Fruit fly (Drosophila melanogaster) whole organism, embryonic: ENCODE measurements around the gene CG33172.

Source experiments
- B-H1 ChIP-seq: fragments of 200-800 bp; sonication (Bioruptor generic); IDR thresholded peaks from 3 replicates; pipeline ENCODE4 v1.3.6; 2022; ENCODE audit warnings: missing biosample characterization, missing genetic modification characterization
- CG1024 ChIP-seq: fragments of 200-800 bp; sonication (Bioruptor generic); IDR thresholded peaks from 2 replicates; pipeline ENCODE4 v1.3.6; 2022; ENCODE audit warnings: missing biosample characterization, missing genetic modification characterization
- CG10267 ChIP-seq: fragments of 200-800 bp; sonication (Bioruptor generic); optimal IDR thresholded peaks from 2 replicates; lab custom pipeline; 2018; ENCODE audit warnings: missing biosample characterization, mild to moderate bottlenecking, missing genetic modification characterization, moderate library complexity
- CG10462 ChIP-seq: fragments of 200-800 bp; sonication (Bioruptor generic); optimal IDR thresholded peaks from 2 replicates; lab custom pipeline; 2016; ENCODE audit warnings: missing biosample characterization, missing genetic modification characterization
- CG11504 ChIP-seq: fragments of 200-800 bp; sonication (Bioruptor generic); optimal IDR thresholded peaks from 3 replicates; lab custom pipeline; 2019; ENCODE audit warnings: missing biosample characterization, mild to moderate bottlenecking, missing genetic modification characterization, moderate library complexity
- CG12071 ChIP-seq: fragments of 200-800 bp; sonication (Bioruptor generic); optimal IDR thresholded peaks from 3 replicates; lab custom pipeline; 2018; ENCODE audit warnings: missing biosample characterization, mild to moderate bottlenecking, missing genetic modification characterization
- CG14710 ChIP-seq: fragments of 200-800 bp; sonication (Bioruptor generic); optimal IDR thresholded peaks from 3 replicates; lab custom pipeline; 2019; ENCODE audit warnings: missing biosample characterization, mild to moderate bottlenecking, missing genetic modification characterization, moderate library complexity
- CG15073 ChIP-seq: fragments of 200-800 bp; sonication (Bioruptor generic); optimal IDR thresholded peaks from 2 replicates; lab custom pipeline; 2016; ENCODE audit warnings: missing biosample characterization, missing genetic modification characterization
- CG18011 ChIP-seq: fragments of 200-800 bp; sonication (Bioruptor generic); optimal IDR thresholded peaks from 2 replicates; lab custom pipeline; 2017; ENCODE audit warnings: missing biosample characterization, missing genetic modification characterization, mild to moderate bottlenecking, moderate library complexity, missing genotype
- CG18476 ChIP-seq: fragments of 200-800 bp; sonication (Bioruptor generic); optimal IDR thresholded peaks from 2 replicates; lab custom pipeline; 2016; ENCODE audit warnings: missing biosample characterization, mild to moderate bottlenecking, missing genetic modification characterization
- CG18764 ChIP-seq: fragments of 200-800 bp; sonication (Bioruptor generic); optimal IDR thresholded peaks from 3 replicates; lab custom pipeline; 2016; ENCODE audit warnings: missing biosample characterization, missing genetic modification characterization
- CG30403 ChIP-seq: fragments of 200-800 bp; sonication (Bioruptor generic); optimal IDR thresholded peaks from 3 replicates; lab custom pipeline; 2016; ENCODE audit warnings: missing biosample characterization, missing genetic modification characterization
- CG3995 ChIP-seq: fragments of 200-800 bp; sonication (Bioruptor generic); optimal IDR thresholded peaks from 3 replicates; lab custom pipeline; 2016; ENCODE audit warnings: missing biosample characterization, missing genetic modification characterization
- CG4617 ChIP-seq: fragments of 200-800 bp; sonication (Bioruptor generic); optimal IDR thresholded peaks from 3 replicates; lab custom pipeline; 2016; ENCODE audit warnings: missing biosample characterization, missing genetic modification characterization, borderline replicate concordance
- CG4820 ChIP-seq: fragments of 200-800 bp; sonication (Bioruptor generic); optimal IDR thresholded peaks from 3 replicates; lab custom pipeline; 2016; ENCODE audit warnings: missing biosample characterization, missing genetic modification characterization
- CG6654 ChIP-seq: fragments of 200-800 bp; sonication (Bioruptor generic); optimal IDR thresholded peaks from 2 replicates; lab custom pipeline; 2017; ENCODE audit warnings: missing biosample characterization, mild to moderate bottlenecking, missing genetic modification characterization
- CG7556 ChIP-seq: fragments of 200-800 bp; sonication (Bioruptor generic); optimal IDR thresholded peaks from 2 replicates; lab custom pipeline; 2017; ENCODE audit warnings: missing biosample characterization, mild to moderate bottlenecking, missing genetic modification characterization
- CG8089 ChIP-seq: fragments of 200-800 bp; sonication (Bioruptor generic); optimal IDR thresholded peaks from 3 replicates; lab custom pipeline; 2016; ENCODE audit warnings: missing biosample characterization, missing genetic modification characterization
- CG8281 ChIP-seq: fragments of 200-800 bp; sonication (Bioruptor generic); optimal IDR thresholded peaks from 2 replicates; lab custom pipeline; 2018; ENCODE audit warnings: missing biosample characterization, mild to moderate bottlenecking, missing genetic modification characterization, moderate library complexity
- CG8359 ChIP-seq: fragments of 200-800 bp; sonication (Bioruptor generic); optimal IDR thresholded peaks from 2 replicates; lab custom pipeline; 2017; ENCODE audit warnings: missing biosample characterization, mild to moderate bottlenecking, missing genetic modification characterization, borderline replicate concordance
- Doc3 ChIP-seq: fragments of 200-800 bp; sonication (Bioruptor generic); IDR thresholded peaks from 3 replicates; pipeline ENCODE4 v1.3.6; 2022; ENCODE audit warnings: missing biosample characterization, missing genetic modification characterization; ENCODE audit not compliant: partially characterized antibody
- Elba2 ChIP-seq: fragments of 200-800 bp; sonication (Bioruptor generic); optimal IDR thresholded peaks from 3 replicates; lab custom pipeline; 2016; ENCODE audit warnings: missing biosample characterization, missing genetic modification characterization
- HLH4C ChIP-seq: fragments of 200-800 bp; sonication (Bioruptor generic); IDR thresholded peaks from 3 replicates; pipeline ENCODE4 v1.3.6; 2022; ENCODE audit warnings: missing biosample characterization, missing genetic modification characterization; ENCODE audit not compliant: partially characterized antibody
- Hr51 ChIP-seq, 2 experiments: fragments of 200-800 bp; sonication (Bioruptor generic); optimal IDR thresholded peaks; 2 replicates in 1 of 2; 3 replicates in 1 of 2; lab custom pipeline; 2016 to 2018; ENCODE audit warnings: missing biosample characterization in 2 of 2, missing genetic modification characterization in 2 of 2, mild to moderate bottlenecking in 1 of 2, moderate library complexity in 1 of 2
- Lpt ChIP-seq: fragments of >200 bp; optimal IDR thresholded peaks from 2 replicates; lab custom pipeline; 2018; ENCODE audit warnings: missing biosample characterization, missing genetic modification characterization
- Mrtf ChIP-seq: fragments of 200-800 bp; sonication (Bioruptor generic); IDR thresholded peaks from 3 replicates; pipeline ENCODE4 v1.3.6; 2022; ENCODE audit warnings: missing biosample characterization, missing genetic modification characterization
- Myb ChIP-seq: fragments of 200-800 bp; sonication (Bioruptor generic); optimal IDR thresholded peaks from 2 replicates; lab custom pipeline; 2016; ENCODE audit warnings: missing biosample characterization, missing genetic modification characterization
- PHDP ChIP-seq: fragments of 200-800 bp; sonication (Bioruptor generic); optimal IDR thresholded peaks from 3 replicates; lab custom pipeline; 2018; ENCODE audit warnings: missing biosample characterization, mild to moderate bottlenecking, missing genetic modification characterization, moderate library complexity
- Poxn ChIP-seq: fragments of 200-800 bp; sonication (Bioruptor generic); IDR thresholded peaks from 2 replicates; pipeline ENCODE4 v1.3.6; 2022; ENCODE audit warnings: missing biosample characterization, missing genetic modification characterization
- Sry-β ChIP-seq: fragments of 200-800 bp; sonication (Bioruptor generic); optimal IDR thresholded peaks from 2 replicates; lab custom pipeline; 2018; ENCODE audit warnings: missing biosample characterization, mild to moderate bottlenecking, missing genetic modification characterization, moderate library complexity
- TFAM ChIP-seq: fragments of 200-800 bp; sonication (Bioruptor generic); optimal IDR thresholded peaks from 2 replicates; lab custom pipeline; 2017; ENCODE audit warnings: missing biosample characterization, missing genetic modification characterization, inconsistent platforms
- Trl ChIP-seq, 3 experiments: fragments of >200 bp in 2 of 3; fragments of 200-800 bp in 1 of 3; sonication (Bioruptor generic) in 1 of 3; optimal IDR thresholded peaks; 2 replicates in 1 of 3; 3 replicates in 2 of 3; lab custom pipeline; 2016 to 2017; ENCODE audit warnings: missing biosample characterization in 1 of 3, missing genetic modification characterization in 1 of 3
- bcd ChIP-seq: fragments of 200-800 bp; sonication (Bioruptor generic); optimal IDR thresholded peaks from 2 replicates; lab custom pipeline; 2017; ENCODE audit warnings: missing biosample characterization, mild to moderate bottlenecking, missing genetic modification characterization
- btn ChIP-seq: fragments of 200-800 bp; sonication (Bioruptor generic); optimal IDR thresholded peaks from 2 replicates; lab custom pipeline; 2016; ENCODE audit warnings: missing biosample characterization, missing genetic modification characterization
- chinmo ChIP-seq: fragments of 200-800 bp; sonication (Bioruptor generic); IDR thresholded peaks from 4 replicates; pipeline ENCODE4 v1.3.6; 2022; ENCODE audit warnings: missing biosample characterization, missing genetic modification characterization; ENCODE audit not compliant: partially characterized antibody
- dimm ChIP-seq: fragments of 200-800 bp; sonication (Bioruptor generic); IDR thresholded peaks from 2 replicates; pipeline ENCODE4 v1.3.6; 2022; ENCODE audit warnings: missing biosample characterization, missing genetic modification characterization
- fd102C ChIP-seq: fragments of 200-800 bp; sonication (Bioruptor generic); optimal IDR thresholded peaks from 2 replicates; lab custom pipeline; 2018; ENCODE audit warnings: missing biosample characterization, mild to moderate bottlenecking, missing genetic modification characterization, moderate library complexity
- gcm2 ChIP-seq: fragments of 200-800 bp; sonication (Bioruptor generic); optimal IDR thresholded peaks from 2 replicates; lab custom pipeline; 2016; ENCODE audit warnings: missing biosample characterization, missing genetic modification characterization
- gro ChIP-seq: fragments of 200-800 bp; sonication (Bioruptor generic); optimal IDR thresholded peaks from 2 replicates; lab custom pipeline; 2016; ENCODE audit warnings: missing biosample characterization, missing genetic modification characterization
- hb ChIP-seq: fragments of 200-800 bp; sonication (Bioruptor generic); IDR thresholded peaks from 3 replicates; pipeline ENCODE4 v1.3.6; 2022; ENCODE audit warnings: missing biosample characterization, missing genetic modification characterization; ENCODE audit not compliant: partially characterized antibody
- kah ChIP-seq: fragments of 200-800 bp; sonication (Bioruptor generic); optimal IDR thresholded peaks from 2 replicates; lab custom pipeline; 2018; ENCODE audit warnings: missing biosample characterization, mild to moderate bottlenecking, missing genetic modification characterization
- lilli ChIP-seq: fragments of 200-800 bp; sonication (Bioruptor generic); optimal IDR thresholded peaks from 3 replicates; lab custom pipeline; 2016; ENCODE audit warnings: missing biosample characterization, missing genetic modification characterization
- org-1 ChIP-seq: fragments of 200-800 bp; sonication (Bioruptor generic); optimal IDR thresholded peaks from 2 replicates; lab custom pipeline; 2017; ENCODE audit warnings: missing biosample characterization, missing genetic modification characterization
- psq ChIP-seq: fragments of 200-800 bp; sonication (Bioruptor generic); optimal IDR thresholded peaks from 2 replicates; lab custom pipeline; 2017; ENCODE audit warnings: missing biosample characterization, missing genetic modification characterization
- ranshi ChIP-seq: fragments of 200-800 bp; sonication (Bioruptor generic); IDR thresholded peaks from 2 replicates; pipeline ENCODE4 v1.3.6; 2022; ENCODE audit warnings: missing biosample characterization, missing genetic modification characterization
- ro ChIP-seq: fragments of 200-800 bp; sonication (Bioruptor generic); IDR thresholded peaks from 2 replicates; pipeline ENCODE4 v1.3.6; 2022; ENCODE audit warnings: missing biosample characterization, missing genetic modification characterization
- sens ChIP-seq: fragments of 200-800 bp; sonication (Bioruptor generic); peaks from one replicate; lab custom pipeline; 2016; ENCODE audit warnings: missing biosample characterization, missing genetic modification characterization
- sug ChIP-seq: fragments of 200-800 bp; optimal IDR thresholded peaks from 2 replicates; lab custom pipeline; 2019; ENCODE audit warnings: missing biosample characterization, mild to moderate bottlenecking, missing genetic modification characterization, moderate library complexity
- tna ChIP-seq: fragments of 200-800 bp; sonication (Bioruptor generic); IDR thresholded peaks from 2 replicates; pipeline ENCODE4 v1.3.6; 2022; ENCODE audit warnings: missing biosample characterization, missing genetic modification characterization; ENCODE audit not compliant: partially characterized antibody
- wdn ChIP-seq: fragments of 200-800 bp; sonication (Bioruptor generic); IDR thresholded peaks from 2 replicates; pipeline ENCODE4 v1.3.6; 2022; ENCODE audit warnings: missing biosample characterization, missing genetic modification characterization
- wek ChIP-seq: fragments of 200-800 bp; sonication (Bioruptor generic); optimal IDR thresholded peaks from 3 replicates; lab custom pipeline; 2018; ENCODE audit warnings: missing biosample characterization, mild to moderate bottlenecking, missing genetic modification characterization, moderate library complexity

Gene CG33172

dm6 chrX:15733995-15734394 is 35.5 kb upstream of the CG33172 start, which contains the start of the genes CG12379 and MagR (continued):
- TF ChIP-seq sug: peak; percentile 83
- peak; percentile 5 for TF ChIP-seq gcm2 (GFP tag; lab: Kevin White, UChicago)
- TF ChIP-seq sens (GFP tag; lab: Kevin White, UChicago): peak; percentile 93
- no peak for TF ChIP-seq wdn
- TF ChIP-seq CG18764 (GFP tag; lab: Kevin White, UChicago): no peak
- 0 out of 2 replicates have a peak, but pooled peaks have one; percentile 31 for TF ChIP-seq ranshi (GFP tag; lab: Robert Waterston, UW)
- TF ChIP-seq CG12071 (GFP tag; lab: Kevin White, UChicago): no peak
- TF ChIP-seq Hr51 (GFP tag; optimal IDR thresholded peaks at IDR 0.05; lab: Kevin White, UChicago): peak in 1 of 2 experiments; percentile 57
- TF ChIP-seq CG8281: no peak
- TF ChIP-seq TFAM: no peak
- TF ChIP-seq Trl (optimal IDR thresholded peaks at IDR 0.05; lab: Kevin White, UChicago): no peak
- peak; percentile 40 for TF ChIP-seq Trl (GFP tag; optimal IDR thresholded peaks at IDR 0.05; lab: Kevin White, UChicago)
- TF ChIP-seq ro (GFP tag; lab: Robert Waterston, UW): 0 out of 2 replicates have a peak, but pooled peaks have one; percentile 14
- peak; percentile 30 for TF ChIP-seq PHDP (tag; lab: Kevin White, UChicago)
- TF ChIP-seq Mrtf: no peak
- TF ChIP-seq HLH4C (GFP tag; lab: Robert Waterston, UW): peak; percentile 79
- TF ChIP-seq psq: no peak
- TF ChIP-seq bcd (GFP tag; lab: Kevin White, UChicago): no peak
- TF ChIP-seq Poxn (GFP tag; lab: Robert Waterston, UW): no peak
- no peak for TF ChIP-seq CG1024 (GFP tag; lab: Robert Waterston, UW)
- no peak for TF ChIP-seq CG8359
- TF ChIP-seq btn: no peak
- TF ChIP-seq tna: no peak
- TF ChIP-seq Doc3 (GFP tag; lab: Robert Waterston, UW): peak; percentile 78
- no peak for TF ChIP-seq CG10462

dm6 chrX:15737110-15737509 is 32.4 kb upstream of the CG33172 start, which contains the start of gene Arp6:
Gene Arp6, minus strand, starts transcription at chrX:15737120.
- TF ChIP-seq CG8089 (GFP tag; lab: Kevin White, UChicago): no peak
- TF ChIP-seq CG6654: no peak
- TF ChIP-seq CG1024 (GFP tag; lab: Robert Waterston, UW): no peak
- TF ChIP-seq sug: peak; percentile 6
- no peak for TF ChIP-seq Elba2 (GFP tag; lab: Kevin White, UChicago)
- no peak for TF ChIP-seq CG18476 (GFP tag; lab: Kevin White, UChicago)
- TF ChIP-seq B-H1 (GFP tag; lab: Robert Waterston, UW): no peak
- no peak for TF ChIP-seq CG11504 (tag; lab: Kevin White, UChicago)
- TF ChIP-seq CG14710 (tag; lab: Kevin White, UChicago): peak; percentile 26
- no peak for TF ChIP-seq CG18011
- TF ChIP-seq Myb (GFP tag; lab: Kevin White, UChicago): peak; percentile 48
- TF ChIP-seq CG10267 (tag; lab: Kevin White, UChicago): peak; percentile 38
- no peak for TF ChIP-seq CG7556 (GFP tag; lab: Kevin White, UChicago)
- TF ChIP-seq CG15073 (GFP tag; lab: Kevin White, UChicago): no peak
- no peak for TF ChIP-seq fd102C (GFP tag; lab: Kevin White, UChicago)
- TF ChIP-seq gro (GFP tag; lab: Kevin White, UChicago): no peak
- TF ChIP-seq org-1 (GFP tag; lab: Kevin White, UChicago): no peak
- no peak for TF ChIP-seq lilli (GFP tag; lab: Kevin White, UChicago)
- no peak for TF ChIP-seq wek (GFP tag; lab: Kevin White, UChicago)
- no peak for TF ChIP-seq dimm
- no peak for TF ChIP-seq Lpt (GFP tag; lab: Kevin White, UChicago)
- no peak for TF ChIP-seq CG4820 (GFP tag; lab: Kevin White, UChicago)
- TF ChIP-seq chinmo (GFP tag; lab: Robert Waterston, UW): no peak
- TF ChIP-seq CG4617 (GFP tag; lab: Kevin White, UChicago): no peak
- no peak for TF ChIP-seq kah (GFP tag; lab: Kevin White, UChicago)
- peak; percentile 93 for TF ChIP-seq Sry-β (GFP tag; lab: Kevin White, UChicago)
- peak; percentile 65 for TF ChIP-seq CG3995 (GFP tag; lab: Kevin White, UChicago)
- TF ChIP-seq CG30403 (GFP tag; lab: Kevin White, UChicago): no peak
- no peak for TF ChIP-seq hb (GFP tag; lab: Robert Waterston, UW)
